Worm (Caenorhabditis elegans) whole organism, L2 larva: ENCODE measurements around the gene jac-1.

Experiments used
- egl-27 ChIP-seq: sonication (generic microtip); optimal IDR thresholded peaks from 3 replicates; lab custom pipeline; 2017; ENCODE audit warnings: missing biosample characterization, missing genetic modification reagents, missing genetic modification characterization
- lin-39 ChIP-seq: fragments of 150-350 bp; optimal IDR thresholded peaks from 2 replicates; lab custom pipeline; 2014; ENCODE audit warnings: missing biosample characterization, missing genetic modification reagents, missing genetic modification characterization
- mab-5 ChIP-seq: fragments of 150-350 bp; optimal IDR thresholded peaks from 2 replicates; lab custom pipeline; 2014; ENCODE audit warnings: missing biosample characterization, missing genetic modification characterization
- nhr-11 ChIP-seq: fragments of 150-350 bp; optimal IDR thresholded peaks from 2 replicates; lab custom pipeline; 2014; ENCODE audit warnings: missing biosample characterization, missing genetic modification characterization
- nhr-12 ChIP-seq: fragments of 150-350 bp; optimal IDR thresholded peaks from 2 replicates; lab custom pipeline; 2014; ENCODE audit warnings: missing biosample characterization, missing genetic modification characterization
- snpc-4 ChIP-seq: fragments of 150-350 bp; optimal IDR thresholded peaks from 2 replicates; lab custom pipeline; 2014; ENCODE audit warnings: missing biosample characterization, missing genetic modification characterization
- zag-1 ChIP-seq: fragments of 150-350 bp; optimal IDR thresholded peaks from 2 replicates; lab custom pipeline; 2014; ENCODE audit warnings: missing biosample characterization, missing genetic modification characterization
- ztf-1 ChIP-seq: fragments of 200-800 bp; sonication (Bioruptor generic); conservative IDR thresholded peaks from 2 replicates; pipeline ENCODE4 v1.3.6; 2022; ENCODE audit warnings: missing genetic modification characterization, missing compliant biosample characterization

DNA sequence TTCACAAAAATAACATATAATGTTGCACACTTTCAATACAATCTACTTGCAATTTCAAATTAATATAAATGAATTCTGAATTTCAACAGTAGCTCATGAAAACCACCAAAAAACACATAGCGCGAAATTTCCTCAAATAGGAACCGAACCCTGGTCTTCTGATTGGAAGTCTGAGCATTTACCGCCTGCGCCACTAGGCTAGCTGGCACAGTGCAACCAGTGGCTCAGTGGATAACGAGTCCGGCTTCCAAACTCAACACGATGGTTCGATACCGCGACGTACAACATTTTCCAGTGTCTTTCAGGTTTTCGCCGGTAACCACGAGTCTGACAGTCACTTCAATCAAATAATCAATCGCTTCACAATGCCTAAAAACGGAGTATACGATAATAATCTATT lies 73.0 kb downstream of the jac-1 start:
- TF ChIP-seq lin-39 (no peak), nhr-11 (tag; lab: Kevin White, UChicago) (no peak), ztf-1 (GFP tag; lab: Robert Waterston, UW) (no peak), egl-27 (no peak), zag-1 (tag; lab: Kevin White, UChicago) (no peak), snpc-4 (tag; lab: Kevin White, UChicago) (no peak), mab-5 (tag; lab: Kevin White, UChicago) (no peak), nhr-12 (no peak)
